Worm (Caenorhabditis elegans): ENCODE results near the gene mtl-2.
A peak's percentile ranks its signal among the peaks of the same experiment; 100 is the strongest.
"Not testable (repeated sequence)": the region's sequence is repeated elsewhere in the genome, so short reads cannot be mapped to it uniquely, and the experiment has no call there.

The mtl-2 gene

ce11 chrV:14038328-14039084 lies 20.0 kb upstream of the mtl-2 start, which contains the start of gene vps-39 (continued):
- TF ChIP-seq lim-7 (GFP tag; IDR thresholded peaks at IDR 0.05) (0 out of 2 replicates have a peak, but pooled peaks have one; percentile 51), dmd-6 (GFP tag; IDR thresholded peaks at IDR 0.05) (peak; percentile 89), ceh-44 (GFP tag; IDR thresholded peaks at IDR 0.05) (peak; percentile 89), pha-4 (GFP tag; IDR thresholded peaks at IDR 0.05) (peak; percentile 86), ctbp-1 (GFP tag; IDR thresholded peaks at IDR 0.05) (peak; percentile 90), arid-1 (GFP tag; conservative IDR thresholded peaks at IDR 0.05) (peak; percentile 84), hmg-1.1 (GFP tag; IDR thresholded peaks at IDR 0.05) (peak; percentile 95), php-3 (GFP tag; IDR thresholded peaks at IDR 0.05) (peak; percentile 86)
- TF ChIP-seq pha-4 (tag; optimal IDR thresholded peaks at IDR 0.05): not testable (repeated sequence)

DNA sequence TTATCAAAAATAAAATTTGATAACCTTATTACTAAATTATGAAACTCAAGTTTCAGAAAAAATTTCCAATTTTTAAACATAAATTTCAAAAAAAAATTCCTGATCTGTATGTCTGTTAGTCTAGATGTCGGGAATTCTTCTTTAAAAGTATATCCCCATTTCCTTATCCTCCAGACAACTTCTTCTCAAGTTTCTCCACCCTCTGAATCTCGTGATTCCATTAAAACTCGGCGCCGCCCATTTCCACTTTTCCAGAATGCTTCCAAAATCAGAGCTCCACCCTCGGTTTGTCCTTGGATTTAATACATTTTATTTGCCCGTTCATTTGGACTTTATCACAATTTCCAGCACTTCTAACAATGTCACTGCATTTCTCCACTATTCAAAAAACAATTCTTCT lies 15.2 kb upstream of the mtl-2 start, which contains the start of gene ins-10:
ins-10 (plus strand) TSS at position 301 of the 400 bp plus-strand sequence.
- TF ChIP-seq lin-38 (GFP tag; IDR thresholded peaks at IDR 0.05) (no peak), R02D3.7 (tag; optimal IDR thresholded peaks at IDR 0.05) (no peak), arid-1 (GFP tag; conservative IDR thresholded peaks at IDR 0.05) (no peak), lin-39 (tag; optimal IDR thresholded peaks at IDR 0.05) (no peak), F44E2.7 (GFP tag; IDR thresholded peaks at IDR 0.05) (no peak), spr-1 (tag; optimal IDR thresholded peaks at IDR 0.05) (no peak), nhr-41 (GFP tag; IDR thresholded peaks at IDR 0.05) (no peak), dpl-1 (GFP tag; optimal IDR thresholded peaks at IDR 0.05) (no peak), unc-130 (GFP tag; optimal IDR thresholded peaks at IDR 0.05) (no peak), skn-1 (tag; optimal IDR thresholded peaks at IDR 0.05) (no peak), ceh-28 (tag; optimal IDR thresholded peaks at IDR 0.05) (no peak), zfp-3 (GFP tag; conservative IDR thresholded peaks at IDR 0.05) (no peak), fkh-10 (GFP tag; optimal IDR thresholded peaks at IDR 0.05) (no peak), unc-39 (tag; optimal IDR thresholded peaks at IDR 0.05) (no peak), tag-97 (GFP tag; IDR thresholded peaks at IDR 0.05) (no peak), ceh-32 (tag; optimal IDR thresholded peaks at IDR 0.05; ENCODE audit: poor library complexity) (no peak), Y105C5A.15 (GFP tag; IDR thresholded peaks at IDR 0.05) (no peak), ztf-7 (tag; optimal IDR thresholded peaks at IDR 0.05) (no peak)

DNA sequence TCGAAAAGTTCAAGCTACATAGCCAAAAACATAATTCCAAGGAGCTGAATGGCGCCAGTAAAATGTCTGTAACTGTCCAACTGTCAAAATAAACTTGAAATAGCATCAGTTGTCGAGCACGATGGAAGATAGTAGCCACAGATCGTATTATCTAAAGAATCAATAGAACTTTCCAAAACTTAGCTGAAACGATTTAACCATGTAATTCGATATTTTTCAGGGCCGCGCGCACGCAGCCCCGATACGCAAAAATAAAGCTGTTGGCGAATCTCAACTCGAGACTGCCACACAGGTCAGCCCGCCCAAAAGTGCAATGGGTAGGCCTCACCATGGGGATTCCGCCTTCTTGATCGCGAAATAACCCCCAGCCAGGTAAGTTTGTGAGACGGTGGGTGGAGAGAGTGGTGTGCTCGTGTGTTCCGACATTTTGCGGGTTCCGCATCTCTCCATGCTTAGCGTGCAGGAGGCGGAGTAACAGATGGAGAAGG lies 9.8 kb upstream of the mtl-2 start:
- TF ChIP-seq Y75B8A.6 (GFP tag; IDR thresholded peaks at IDR 0.05) (no peak), Y48G9A.11 (GFP tag; IDR thresholded peaks at IDR 0.05) (peak; percentile 74), F26F4.8 (GFP tag; conservative IDR thresholded peaks at IDR 0.05) (no peak), T26A8.4 (GFP tag; IDR thresholded peaks at IDR 0.05) (peak; percentile 94), nhr-102 (tag; optimal IDR thresholded peaks at IDR 0.05) (peak; percentile 88), nhr-76 (tag; optimal IDR thresholded peaks at IDR 0.05) (no peak), ZK337.2 (GFP tag; IDR thresholded peaks at IDR 0.05) (no peak), lin-15B (tag; optimal IDR thresholded peaks at IDR 0.05) (no peak), ZK546.5 (tag; optimal IDR thresholded peaks at IDR 0.05) (no peak), dmd-8 (GFP tag; IDR thresholded peaks at IDR 0.05) (no peak), lin-38 (GFP tag; IDR thresholded peaks at IDR 0.05) (peak; percentile 79), lim-7 (GFP tag; IDR thresholded peaks at IDR 0.05) (no peak), dmd-9 (GFP tag; IDR thresholded peaks at IDR 0.05) (peak; percentile 59; the same call in 1 of the 2 replicates), ctbp-1 (GFP tag; IDR thresholded peaks at IDR 0.05) (no peak), ceh-32 (tag; optimal IDR thresholded peaks at IDR 0.05; ENCODE audit: poor library complexity) (no peak), hlh-11 (tag; optimal IDR thresholded peaks at IDR 0.05) (peak; percentile 69), F37D6.2 (tag; optimal IDR thresholded peaks at IDR 0.05) (no peak), rbr-2 (tag; optimal IDR thresholded peaks at IDR 0.05) (peak; percentile 40), skn-1 (tag; optimal IDR thresholded peaks at IDR 0.05) (no peak), set-16 (GFP tag; IDR thresholded peaks at IDR 0.05) (peak; percentile 75), ces-1 (GFP tag; optimal IDR thresholded peaks at IDR 0.05) (no peak), nhr-111 (GFP tag; optimal IDR thresholded peaks at IDR 0.05) (no peak), F44E2.7 (GFP tag; IDR thresholded peaks at IDR 0.05) (0 out of 2 replicates have a peak, but pooled peaks have one; percentile 33), vab-7 (GFP tag; IDR thresholded peaks at IDR 0.05) (peak; percentile 35), php-3 (GFP tag; IDR thresholded peaks at IDR 0.05) (peak; percentile 39; the same call in 1 of the 2 replicates), Y5F2A.4 (GFP tag; optimal IDR thresholded peaks at IDR 0.05) (peak; percentile 5), nhr-41 (GFP tag; IDR thresholded peaks at IDR 0.05) (no peak), nhr-6 (tag; optimal IDR thresholded peaks at IDR 0.05) (no peak)
